Worm (Caenorhabditis elegans): ENCODE results near the gene Y42A5A.1.

Y42A5A.1 gene

DNA sequence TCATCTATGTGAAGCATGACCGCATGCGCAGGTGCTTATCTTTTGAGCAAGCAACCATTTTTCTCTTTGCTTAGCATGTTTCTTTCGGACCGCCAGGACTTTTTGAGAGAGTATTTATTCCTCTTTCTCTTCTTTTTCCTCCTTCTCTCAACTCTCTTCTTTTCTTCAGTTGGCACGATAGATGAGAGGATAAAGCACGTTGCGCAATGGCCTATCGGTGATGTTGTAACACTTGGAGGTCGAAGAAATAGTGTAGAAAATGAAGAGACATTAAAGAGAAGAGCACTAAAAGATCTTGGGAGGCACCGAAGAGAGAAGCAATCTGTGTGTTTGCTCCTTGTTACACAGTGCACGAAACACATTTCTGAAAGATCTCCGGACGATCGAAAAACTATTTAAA is 4.1 kb upstream of the Y42A5A.1 start:
- TF ChIP-seq daf-12 (tag; optimal IDR thresholded peaks at IDR 0.05) (no peak), aha-1 (tag) (peak; percentile 55), lin-39 (tag; optimal IDR thresholded peaks at IDR 0.05) (no peak), F37D6.2 (tag; optimal IDR thresholded peaks at IDR 0.05) (no peak), duxl-1 (tag; optimal IDR thresholded peaks at IDR 0.05; ENCODE audit: poor library complexity) (no peak), aly-2 (tag; optimal IDR thresholded peaks at IDR 0.05) (no peak), nhr-42 (GFP tag; IDR thresholded peaks at IDR 0.05) (no peak), mep-1 (tag; optimal IDR thresholded peaks at IDR 0.05) (no peak), zfp-3 (GFP tag; conservative IDR thresholded peaks at IDR 0.05) (no peak), ceh-32 (tag; optimal IDR thresholded peaks at IDR 0.05; ENCODE audit: poor library complexity) (no peak), rbr-2 (tag; optimal IDR thresholded peaks at IDR 0.05) (no peak), daf-16 (GFP tag; optimal IDR thresholded peaks at IDR 0.05) (no peak), daf-16 (tag; optimal IDR thresholded peaks at IDR 0.05) (no peak), tag-97 (GFP tag; IDR thresholded peaks at IDR 0.05) (no peak), ctbp-1 (GFP tag; IDR thresholded peaks at IDR 0.05) (no peak), nhr-111 (GFP tag; optimal IDR thresholded peaks at IDR 0.05) (no peak), F10B5.3 (tag; optimal IDR thresholded peaks at IDR 0.05) (no peak), mxl-3 (GFP tag; optimal IDR thresholded peaks at IDR 0.05) (peak; percentile 55), cey-2 (tag; optimal IDR thresholded peaks at IDR 0.05; ENCODE audit: borderline replicate concordance, insufficient read depth) (no peak), mdl-1 (tag; optimal IDR thresholded peaks at IDR 0.05) (peak in 1 of 2 experiments; percentile 20), nhr-11 (tag; optimal IDR thresholded peaks at IDR 0.05) (peak; percentile 66), Y5F2A.4 (GFP tag; optimal IDR thresholded peaks at IDR 0.05) (no peak), lir-3 (tag; optimal IDR thresholded peaks at IDR 0.05) (no peak), F49E8.2 (tag; optimal IDR thresholded peaks at IDR 0.05; ENCODE audit: borderline replicate concordance) (no peak), nhr-10 (tag; optimal IDR thresholded peaks at IDR 0.05) (no peak), mes-2 (tag; optimal IDR thresholded peaks at IDR 0.05; ENCODE audit: poor library complexity, severe bottlenecking) (peak; percentile 24), php-3 (GFP tag; IDR thresholded peaks at IDR 0.05) (no peak), zip-11 (GFP tag; IDR thresholded peaks at IDR 0.05) (no peak), daf-19 (GFP tag; conservative IDR thresholded peaks at IDR 0.05) (no peak), ztf-7 (tag; optimal IDR thresholded peaks at IDR 0.05) (no peak), ceh-82 (tag; optimal IDR thresholded peaks at IDR 0.05) (no peak), dve-1 (tag; optimal IDR thresholded peaks at IDR 0.05; ENCODE audit: insufficient read depth) (no peak), set-16 (GFP tag; IDR thresholded peaks at IDR 0.05) (no peak), F26F4.8 (GFP tag; conservative IDR thresholded peaks at IDR 0.05) (no peak), ceh-28 (tag; optimal IDR thresholded peaks at IDR 0.05) (no peak), lin-38 (GFP tag; IDR thresholded peaks at IDR 0.05) (no peak), unc-130 (GFP tag; optimal IDR thresholded peaks at IDR 0.05) (no peak), ceh-44 (GFP tag; IDR thresholded peaks at IDR 0.05) (no peak), hlh-11 (tag; optimal IDR thresholded peaks at IDR 0.05) (peak; percentile 43), hlh-30 (tag; optimal IDR thresholded peaks at IDR 0.05; ENCODE audit: insufficient read depth) (peak; percentile 33), dmd-9 (GFP tag; IDR thresholded peaks at IDR 0.05) (no peak), zip-2 (tag; optimal IDR thresholded peaks at IDR 0.05) (no peak), lin-15B (tag; optimal IDR thresholded peaks at IDR 0.05) (no peak), nhr-41 (GFP tag; IDR thresholded peaks at IDR 0.05) (no peak), Y105C5A.15 (GFP tag; IDR thresholded peaks at IDR 0.05) (no peak), snpc-4 (tag; optimal IDR thresholded peaks at IDR 0.05) (no peak), nhr-77 (tag; optimal IDR thresholded peaks at IDR 0.05) (no peak), fos-1 (tag; optimal IDR thresholded peaks at IDR 0.05) (no peak), jun-1 (tag; optimal IDR thresholded peaks at IDR 0.05) (no peak), unc-62 (GFP tag; optimal IDR thresholded peaks at IDR 0.05 in 1 of 2) (peak in 1 of 2 experiments; percentile 45), unc-62 (tag; optimal IDR thresholded peaks at IDR 0.05) (no peak), ama-1 (optimal IDR thresholded peaks at IDR 0.05) (no peak), sdz-12 (GFP tag; optimal IDR thresholded peaks at IDR 0.05) (no peak)
